Fruit fly (Drosophila melanogaster): ENCODE results near the gene stg.

stg gene

dm6 chr3R:29229958-29230357, 25.6 kb downstream of the stg start:
- TF ChIP-seq Mnt (GFP tag; optimal IDR thresholded peaks at IDR 0.05) (peak; percentile 46), CG14711 (tag; optimal IDR thresholded peaks at IDR 0.05) (no peak), cic (GFP tag; optimal IDR thresholded peaks at IDR 0.05) (no peak), CG11617 (GFP tag; optimal IDR thresholded peaks at IDR 0.05) (no peak), kay (GFP tag; ENCODE audit: borderline replicate concordance) (no peak)

- TF ChIP-seq CG14711 (tag; optimal IDR thresholded peaks at IDR 0.05) (no peak), tj (GFP tag; optimal IDR thresholded peaks at IDR 0.05) (peak; percentile 2), pad (GFP tag; optimal IDR thresholded peaks at IDR 0.05) (no peak), CG33017 (tag; optimal IDR thresholded peaks at IDR 0.05) (no peak), cic (GFP tag; optimal IDR thresholded peaks at IDR 0.05) (no peak), CG5204 (GFP tag; optimal IDR thresholded peaks at IDR 0.05) (no peak), CG12768 (GFP tag; optimal IDR thresholded peaks at IDR 0.05) (no peak), CG7101 (tag; optimal IDR thresholded peaks at IDR 0.05) (no peak), Hr96 (GFP tag; optimal IDR thresholded peaks at IDR 0.05) (peak; percentile 0), toe (GFP tag; optimal IDR thresholded peaks at IDR 0.05) (no peak), kay (GFP tag; ENCODE audit: borderline replicate concordance) (no peak), CG11617 (GFP tag; optimal IDR thresholded peaks at IDR 0.05) (no peak), Crg-1 (GFP tag; optimal IDR thresholded peaks at IDR 0.05) (no peak), CG1620 (GFP tag; optimal IDR thresholded peaks at IDR 0.05) (no peak), bab1 (GFP tag; optimal IDR thresholded peaks at IDR 0.05) (no peak), CG7045 (GFP tag; optimal IDR thresholded peaks at IDR 0.05) (peak; percentile 18), ovo (GFP tag; optimal IDR thresholded peaks at IDR 0.05) (no peak), Clk (GFP tag; optimal IDR thresholded peaks at IDR 0.05) (no peak), cnc (optimal IDR thresholded peaks at IDR 0.05) (no peak), Mnt (GFP tag; optimal IDR thresholded peaks at IDR 0.05) (peak; percentile 30)
Measured at dm6 chr3R:29228745-29229448, 26.7 kb downstream of the stg start, which contains the start of gene Usp1. Gene Usp1, plus strand, starts transcription at chr3R:29229161.

dm6 chr3R:29227675-29228211, 27.9 kb downstream of the stg start, which contains the start of gene CG14507:
Gene CG14507, minus strand, starts transcription at chr3R:29227725.
- TF ChIP-seq Mnt (GFP tag; optimal IDR thresholded peaks at IDR 0.05) (no peak), toe (GFP tag; optimal IDR thresholded peaks at IDR 0.05) (no peak), kay (GFP tag; ENCODE audit: borderline replicate concordance) (no peak), Clk (GFP tag; optimal IDR thresholded peaks at IDR 0.05) (no peak), cic (GFP tag; optimal IDR thresholded peaks at IDR 0.05) (no peak), CG1620 (GFP tag; optimal IDR thresholded peaks at IDR 0.05) (no peak), tj (GFP tag; optimal IDR thresholded peaks at IDR 0.05) (no peak), CG12768 (GFP tag; optimal IDR thresholded peaks at IDR 0.05) (no peak), Hr96 (GFP tag; optimal IDR thresholded peaks at IDR 0.05) (no peak), cnc (optimal IDR thresholded peaks at IDR 0.05) (no peak), CG5204 (GFP tag; optimal IDR thresholded peaks at IDR 0.05) (no peak), CG7101 (tag; optimal IDR thresholded peaks at IDR 0.05) (no peak), CG7045 (GFP tag; optimal IDR thresholded peaks at IDR 0.05) (no peak), CG33017 (tag; optimal IDR thresholded peaks at IDR 0.05) (no peak)

- TF ChIP-seq CG7045 (GFP tag; optimal IDR thresholded peaks at IDR 0.05) (no peak), CG5204 (GFP tag; optimal IDR thresholded peaks at IDR 0.05) (no peak), CG12768 (GFP tag; optimal IDR thresholded peaks at IDR 0.05) (peak; percentile 78), CG7101 (tag; optimal IDR thresholded peaks at IDR 0.05) (no peak), Clk (GFP tag; optimal IDR thresholded peaks at IDR 0.05) (no peak), kay (GFP tag; ENCODE audit: borderline replicate concordance) (no peak), tj (GFP tag; optimal IDR thresholded peaks at IDR 0.05) (peak; percentile 83), Crg-1 (GFP tag; optimal IDR thresholded peaks at IDR 0.05) (no peak), CG11617 (GFP tag; optimal IDR thresholded peaks at IDR 0.05) (no peak), cnc (optimal IDR thresholded peaks at IDR 0.05) (no peak), pad (GFP tag; optimal IDR thresholded peaks at IDR 0.05) (peak; percentile 6), CG14711 (tag; optimal IDR thresholded peaks at IDR 0.05) (no peak), CG33017 (tag; optimal IDR thresholded peaks at IDR 0.05) (peak; percentile 20), Mnt (GFP tag; optimal IDR thresholded peaks at IDR 0.05) (no peak), CG1620 (GFP tag; optimal IDR thresholded peaks at IDR 0.05) (no peak), toe (GFP tag; optimal IDR thresholded peaks at IDR 0.05) (no peak), bab1 (GFP tag; optimal IDR thresholded peaks at IDR 0.05) (peak; percentile 40), cic (GFP tag; optimal IDR thresholded peaks at IDR 0.05) (peak; percentile 25), Hr96 (GFP tag; optimal IDR thresholded peaks at IDR 0.05) (no peak), ovo (GFP tag; optimal IDR thresholded peaks at IDR 0.05) (peak; percentile 14)
Measured at dm6 chr3R:29222891-29223842, 32.4 kb downstream of the stg start, which contains the start of the genes Cisd2 and Brd8. Gene Cisd2, minus strand, starts transcription at chr3R:29223428. Gene Brd8, plus strand, starts transcription at chr3R:29223485.

- TF ChIP-seq Crg-1 (GFP tag; optimal IDR thresholded peaks at IDR 0.05) (no peak), CG7101 (tag; optimal IDR thresholded peaks at IDR 0.05) (no peak), cic (GFP tag; optimal IDR thresholded peaks at IDR 0.05) (no peak), Mnt (GFP tag; optimal IDR thresholded peaks at IDR 0.05) (no peak), CG1620 (GFP tag; optimal IDR thresholded peaks at IDR 0.05) (no peak), kay (GFP tag; ENCODE audit: borderline replicate concordance) (no peak), bab1 (GFP tag; optimal IDR thresholded peaks at IDR 0.05) (no peak), CG14711 (tag; optimal IDR thresholded peaks at IDR 0.05) (no peak), CG33017 (tag; optimal IDR thresholded peaks at IDR 0.05) (no peak), CG5204 (GFP tag; optimal IDR thresholded peaks at IDR 0.05) (no peak), pad (GFP tag; optimal IDR thresholded peaks at IDR 0.05) (no peak), tj (GFP tag; optimal IDR thresholded peaks at IDR 0.05) (no peak), cnc (optimal IDR thresholded peaks at IDR 0.05) (no peak), Clk (GFP tag; optimal IDR thresholded peaks at IDR 0.05) (no peak), ovo (GFP tag; optimal IDR thresholded peaks at IDR 0.05) (no peak)
Measured at dm6 chr3R:29221168-29221567, 34.4 kb downstream of the stg start.

All from whole organism, adult.